Worm (Caenorhabditis elegans) whole organism, mixed stage, embryonic: Measurements from ENCODE around the gene egl-21.

Source experiments
- ceh-39 ChIP-seq: fragments of 150-350 bp; optimal IDR thresholded peaks from 2 replicates; lab custom pipeline; 2014; ENCODE audit warnings: missing biosample characterization, missing genetic modification characterization
- ces-1 ChIP-seq: fragments of 150-350 bp; optimal IDR thresholded peaks from 2 replicates; lab custom pipeline; 2014; ENCODE audit warnings: missing biosample characterization, missing genetic modification reagents, missing genetic modification characterization
- drap-1 ChIP-seq: fragments of 200-800 bp; sonication (Bioruptor generic); optimal IDR thresholded peaks from 3 replicates; lab custom pipeline; 2018; ENCODE audit warnings: mild to moderate bottlenecking, missing genetic modification characterization, missing compliant biosample characterization
- hlh-1 ChIP-seq: fragments of 150-350 bp; optimal IDR thresholded peaks from 2 replicates; lab custom pipeline; 2014; ENCODE audit warnings: missing biosample characterization, missing genetic modification reagents, missing genetic modification characterization
- lin-13 ChIP-seq: fragments of 150-350 bp; optimal IDR thresholded peaks from 2 replicates; lab custom pipeline; 2014; ENCODE audit warnings: missing biosample characterization, missing genetic modification characterization
- mls-2 ChIP-seq: sonication (generic microtip); optimal IDR thresholded peaks from 2 replicates; lab custom pipeline; 2016; ENCODE audit warnings: mild to moderate bottlenecking, missing genetic modification characterization, moderate library complexity, missing compliant biosample characterization
- nhr-12 ChIP-seq: fragments of 150-350 bp; optimal IDR thresholded peaks from 2 replicates; lab custom pipeline; 2014; ENCODE audit warnings: missing biosample characterization, missing genetic modification characterization
- nhr-28 ChIP-seq: fragments of 150-350 bp; optimal IDR thresholded peaks from 2 replicates; lab custom pipeline; 2014; ENCODE audit warnings: missing biosample characterization, missing genetic modification characterization
- sem-2 ChIP-seq: fragments of 200-800 bp; sonication (Bioruptor generic); optimal IDR thresholded peaks from 2 replicates; lab custom pipeline; 2018; ENCODE audit warnings: mild to moderate bottlenecking, missing genetic modification characterization, missing compliant biosample characterization
- sptf-1 ChIP-seq: sonication (generic microtip); optimal IDR thresholded peaks from 2 replicates; lab custom pipeline; 2017; ENCODE audit warnings: mild to moderate bottlenecking, missing genetic modification characterization, moderate library complexity, missing compliant biosample characterization
- unc-120 ChIP-seq: sonication (generic microtip); optimal IDR thresholded peaks from 2 replicates; lab custom pipeline; 2017; ENCODE audit warnings: missing genetic modification characterization, missing compliant biosample characterization; ENCODE audit not compliant: poor library complexity, severe bottlenecking
- ztf-11 ChIP-seq: fragments of 150-350 bp; optimal IDR thresholded peaks from 2 replicates; lab custom pipeline; 2014; ENCODE audit warnings: missing biosample characterization, missing genetic modification characterization

The egl-21 gene

ce11 chrIV:10436401-10436800 lies 45.2 kb downstream of the egl-21 start, which contains the start of gene ins-1:
Gene ins-1, plus strand, starts transcription at chrIV:10436701.
- TF ChIP-seq ces-1, result no peak
- TF ChIP-seq sem-2 (GFP tag; lab: Kevin White, UChicago), result no peak
- TF ChIP-seq nhr-28, result no peak
- no peak for TF ChIP-seq drap-1 (GFP tag; lab: Kevin White, UChicago)
- TF ChIP-seq ceh-39 (tag; lab: Kevin White, UChicago), result no peak
- TF ChIP-seq ztf-11, result no peak
- TF ChIP-seq lin-13 (tag; lab: Kevin White, UChicago), result no peak
- no peak for TF ChIP-seq hlh-1 (tag; lab: Kevin White, UChicago)
- TF ChIP-seq mls-2 (tag; lab: Kevin White, UChicago), result no peak

ce11 chrIV:10430507-10430906 lies 51.1 kb downstream of the egl-21 start:
- TF ChIP-seq ces-1 (no peak), nhr-12 (tag; lab: Kevin White, UChicago) (no peak), sptf-1 (no peak)

- no peak for TF ChIP-seq unc-120 (tag; lab: Kevin White, UChicago)
Observed at ce11 chrIV:10429129-10429528, 52.5 kb downstream of the egl-21 start, which contains the start of gene F13B12.2. Gene F13B12.2, minus strand, starts transcription at chrIV:10429130.
